Worm (Caenorhabditis elegans) whole organism, L3 larva: ENCODE data around the gene Y49F6B.9.

ENCODE experiments used
- R02D3.7 ChIP-seq: fragments of 150-350 bp; optimal IDR thresholded peaks from 2 replicates; lab custom pipeline; 2014; ENCODE audit warnings: missing biosample characterization, missing genetic modification characterization
- ama-1 ChIP-seq: fragments of 150-350 bp; optimal IDR thresholded peaks from 2 replicates; lab custom pipeline; 2018
- ceh-9 ChIP-seq: sonication (generic microtip); optimal IDR thresholded peaks from 2 replicates; lab custom pipeline; 2018; ENCODE audit warnings: missing biosample characterization, missing genetic modification characterization
- jun-1 ChIP-seq: fragments of 150-350 bp; optimal IDR thresholded peaks from 2 replicates; lab custom pipeline; 2014; ENCODE audit warnings: missing biosample characterization, missing genetic modification reagents, missing genetic modification characterization
- nhr-12 ChIP-seq: fragments of 150-350 bp; optimal IDR thresholded peaks from 2 replicates; lab custom pipeline; 2014; ENCODE audit warnings: missing biosample characterization, missing genetic modification characterization
- pqm-1 ChIP-seq: fragments of 150-350 bp; optimal IDR thresholded peaks from 2 replicates; lab custom pipeline; 2017; ENCODE audit warnings: missing biosample characterization, missing genetic modification characterization, inconsistent platforms

- TF ChIP-seq jun-1 (tag; lab: Kevin White, UChicago) (no peak), ceh-9 (tag; lab: Kevin White, UChicago) (no peak), ama-1 (lab: Kevin White, UChicago) (no peak), nhr-12 (no peak), pqm-1 (tag; lab: Kevin White, UChicago) (no peak), R02D3.7 (tag; lab: Kevin White, UChicago) (no peak)
Measured at ce11 chrII:3514631-3515030, 15.4 kb upstream of the Y49F6B.9 start, which contains the start of gene srz-5.
